Worm (Caenorhabditis elegans) whole organism, L4/young adult: ENCODE data around the gene tsp-11.

ENCODE experiments used
- W03F9.2 ChIP-seq: fragments of 150-350 bp; optimal IDR thresholded peaks from 2 replicates; lab custom pipeline; 2014; ENCODE audit warnings: missing biosample characterization, missing genetic modification characterization
- dao-5 ChIP-seq: sonication (generic microtip); optimal IDR thresholded peaks from 2 replicates; lab custom pipeline; 2016; ENCODE audit warnings: missing genotype, missing genetic modification characterization, moderate library complexity, missing compliant biosample characterization
- him-1 ChIP-seq: sonication (generic microtip); optimal IDR thresholded peaks from 2 replicates; lab custom pipeline; 2016; ENCODE audit warnings: missing genotype, missing genetic modification reagents, missing genetic modification characterization, missing compliant biosample characterization

DNA sequence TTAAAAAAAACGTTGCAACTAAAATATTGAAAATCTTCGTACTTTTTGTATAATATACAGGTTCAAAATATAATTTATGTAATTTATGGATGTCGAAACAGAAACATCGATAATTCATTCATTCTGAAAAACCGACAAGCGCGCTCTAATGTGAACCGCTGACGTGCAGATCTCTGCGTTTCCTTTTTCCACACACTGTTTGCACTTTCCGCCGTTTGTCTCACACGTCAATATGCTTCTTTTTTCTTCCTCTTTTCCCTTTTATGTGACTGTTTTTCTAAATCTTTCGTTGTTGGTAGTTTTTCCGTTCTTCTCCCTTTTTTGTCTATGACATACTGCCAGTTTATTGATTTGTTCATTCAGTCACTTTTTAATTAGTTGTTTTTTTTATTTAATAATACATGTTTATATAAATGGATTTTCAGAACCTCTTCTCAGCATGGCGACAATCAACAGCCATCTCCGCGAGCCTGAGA lies 12.7 kb upstream of the tsp-11 start, which contains the start of gene tmbi-4:
- no peak for TF ChIP-seq him-1 (tag; lab: Kevin White, UChicago)
- peak; percentile 28 for TF ChIP-seq W03F9.2 (tag; lab: Kevin White, UChicago)
- no peak for TF ChIP-seq dao-5 (tag; lab: Kevin White, UChicago)
